Worm (Caenorhabditis elegans): Measurements from ENCODE around the gene kynu-1.

The kynu-1 gene

DNA sequence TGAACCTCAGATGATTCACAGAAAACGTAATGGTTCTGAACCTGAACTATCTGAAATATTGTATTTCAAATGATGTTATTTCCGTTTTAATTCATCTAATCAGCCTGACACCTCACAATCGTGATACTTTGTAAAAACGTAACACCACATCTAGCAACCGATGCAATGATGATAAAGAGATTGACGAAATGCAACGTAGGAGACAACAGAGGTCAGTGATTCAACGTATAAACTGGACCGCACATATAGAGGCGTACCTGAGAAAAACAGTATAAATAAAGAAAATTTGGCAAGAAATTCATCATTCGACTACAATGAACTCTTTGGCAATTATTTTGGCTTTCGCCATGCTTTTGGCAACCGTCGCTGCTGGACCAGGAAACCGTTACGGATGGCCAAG lies 24.7 kb downstream of the kynu-1 start, which contains the start of gene C45B2.2:
C45B2.2 (plus strand) TSS at position 301 of the 400 bp plus-strand sequence.
- TF ChIP-seq dao-5 (tag; optimal IDR thresholded peaks at IDR 0.05): no peak
- no peak for TF ChIP-seq W03F9.2 (tag; optimal IDR thresholded peaks at IDR 0.05)
- TF ChIP-seq him-1 (tag; optimal IDR thresholded peaks at IDR 0.05): no peak

DNA sequence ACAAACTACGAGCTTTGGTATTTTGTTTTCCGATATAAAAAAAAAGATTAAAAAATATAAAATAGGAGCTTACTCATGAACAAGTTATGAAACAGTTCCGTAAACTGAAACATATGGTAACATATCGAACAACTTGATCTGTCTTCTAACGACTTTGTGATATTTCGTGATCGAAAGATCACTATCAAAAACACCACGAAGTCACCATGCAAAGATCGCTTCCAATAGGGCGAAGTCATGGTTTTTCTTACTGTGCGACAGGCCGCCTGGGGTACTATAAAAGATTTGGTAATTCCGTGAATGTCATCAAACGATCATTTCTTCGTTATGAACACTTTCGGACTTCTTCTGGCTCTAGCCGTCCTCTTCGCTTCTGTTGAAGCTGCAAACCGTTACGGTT lies 26.5 kb downstream of the kynu-1 start, which contains the start of gene C45B2.3:
C45B2.3 (plus strand) TSS at position 301 of the 400 bp plus-strand sequence.
- TF ChIP-seq him-1 (tag; optimal IDR thresholded peaks at IDR 0.05) (no peak), dao-5 (tag; optimal IDR thresholded peaks at IDR 0.05) (no peak), W03F9.2 (tag; optimal IDR thresholded peaks at IDR 0.05) (no peak)

DNA sequence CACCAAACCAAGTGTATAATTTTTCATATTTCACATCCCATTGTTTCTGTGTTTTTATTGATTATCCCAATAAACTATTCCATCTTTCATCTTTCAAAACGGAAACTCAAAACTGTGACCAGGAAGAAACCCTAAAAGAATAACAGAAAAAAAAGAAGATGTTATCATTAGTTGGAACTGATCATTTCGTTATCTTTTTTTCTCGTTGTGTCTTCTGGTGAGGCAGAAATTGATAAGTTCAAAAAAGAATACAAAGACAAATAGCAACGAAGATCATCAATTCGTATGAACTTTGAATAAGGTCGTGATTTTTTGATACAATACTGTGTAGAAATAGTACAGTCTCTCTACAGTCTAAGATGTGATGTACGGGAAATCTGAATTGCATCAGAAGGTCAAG lies 27.3 kb downstream of the kynu-1 start:
- TF ChIP-seq W03F9.2 (tag; optimal IDR thresholded peaks at IDR 0.05) (no peak), him-1 (tag; optimal IDR thresholded peaks at IDR 0.05) (no peak), dao-5 (tag; optimal IDR thresholded peaks at IDR 0.05) (no peak)

DNA sequence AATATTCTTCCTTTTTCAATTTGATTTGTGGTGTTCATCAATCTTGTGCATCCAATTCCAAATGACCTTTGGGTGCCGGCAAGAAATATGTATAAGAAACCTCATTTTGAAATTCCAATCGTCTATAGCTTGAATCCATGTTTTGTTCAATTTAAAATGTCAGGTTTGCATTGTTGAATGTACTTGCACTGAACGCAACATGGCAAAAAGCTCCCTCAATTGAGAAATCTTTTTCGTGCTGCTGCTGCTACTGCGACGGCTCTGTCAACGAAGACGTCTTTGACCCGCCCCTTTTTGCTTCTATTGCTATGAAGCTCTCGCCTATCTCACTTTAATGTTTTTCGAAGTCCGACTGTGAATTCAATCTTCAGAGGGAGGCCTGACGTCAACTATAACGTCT lies 33.9 kb downstream of the kynu-1 start, which contains the start of gene lgc-58:
lgc-58 (plus strand) TSS at position 301 of the 400 bp plus-strand sequence.
- no peak for TF ChIP-seq W03F9.2 (tag; optimal IDR thresholded peaks at IDR 0.05)
- no peak for TF ChIP-seq dao-5 (tag; optimal IDR thresholded peaks at IDR 0.05)
- TF ChIP-seq him-1 (tag; optimal IDR thresholded peaks at IDR 0.05): no peak

DNA sequence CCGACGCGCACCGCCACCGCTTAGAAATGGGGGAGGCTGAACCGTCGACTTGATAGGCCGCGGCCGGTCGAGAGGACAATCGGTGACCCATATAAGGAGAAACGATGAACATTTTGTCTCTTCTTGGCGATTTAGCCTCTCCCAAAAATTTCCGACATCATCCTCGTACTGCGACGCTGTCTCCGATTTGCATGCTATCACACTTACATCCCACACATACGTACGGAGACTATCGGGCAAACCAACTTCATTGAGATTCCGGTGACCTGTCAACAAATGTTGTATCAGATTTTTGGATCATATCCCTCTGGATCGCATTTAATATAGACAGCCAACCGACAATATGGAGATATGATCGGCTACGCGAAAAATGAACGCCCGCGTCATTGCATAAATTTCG lies 42.5 kb downstream of the kynu-1 start:
- TF ChIP-seq W03F9.2 (tag; optimal IDR thresholded peaks at IDR 0.05): no peak
- no peak for TF ChIP-seq dao-5 (tag; optimal IDR thresholded peaks at IDR 0.05)
- TF ChIP-seq him-1 (tag; optimal IDR thresholded peaks at IDR 0.05): no peak

DNA sequence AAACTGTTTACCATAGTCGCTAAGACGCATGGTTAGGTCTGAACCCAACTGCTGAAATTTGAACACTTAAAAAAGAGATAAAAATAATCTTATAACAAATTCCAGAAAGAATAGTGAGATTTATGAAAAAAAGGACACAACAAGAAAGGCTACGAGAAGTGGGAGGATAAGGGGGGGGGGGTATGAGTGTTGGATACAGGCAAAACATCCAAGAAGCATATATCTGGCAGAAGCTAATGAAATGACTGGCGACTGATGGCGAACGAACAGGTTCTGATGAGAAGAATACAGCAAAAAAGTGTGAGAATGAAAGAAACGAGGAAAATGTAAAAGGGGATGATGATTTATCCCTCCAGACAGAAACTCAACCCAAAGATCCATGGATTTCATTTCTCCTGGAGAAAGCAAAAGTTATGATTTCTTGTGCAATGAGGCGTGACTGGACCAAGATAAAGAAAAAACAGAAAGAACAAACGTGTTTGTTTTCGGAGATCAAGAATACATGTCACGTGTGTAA lies 43.1 kb downstream of the kynu-1 start, which contains the start of gene ptr-4:
ptr-4 (minus strand) TSS at position 51 of the 517 bp plus-strand sequence.
- TF ChIP-seq dao-5 (tag; optimal IDR thresholded peaks at IDR 0.05) (no peak), him-1 (tag; optimal IDR thresholded peaks at IDR 0.05) (no peak), W03F9.2 (tag; optimal IDR thresholded peaks at IDR 0.05) (no peak)

DNA sequence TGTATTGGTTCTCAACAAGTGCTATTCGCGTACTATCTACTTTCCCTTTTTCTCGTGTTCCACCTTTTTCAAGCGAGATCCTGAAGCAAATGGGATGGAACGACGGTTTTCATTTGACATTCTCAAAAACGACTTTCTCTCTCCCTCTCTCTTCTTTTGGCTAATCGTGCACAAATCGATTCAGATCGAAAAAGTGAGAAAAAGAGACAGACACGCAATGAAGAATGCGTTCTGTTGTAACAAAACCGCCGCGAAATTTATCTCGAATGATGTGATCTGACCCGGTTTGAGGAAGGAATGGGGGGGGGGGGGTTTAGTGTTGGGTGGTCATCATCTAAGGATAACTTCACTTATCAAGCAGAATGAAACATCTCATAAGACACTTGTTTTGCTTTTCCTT lies 44.8 kb downstream of the kynu-1 start:
- no peak for TF ChIP-seq him-1 (tag; optimal IDR thresholded peaks at IDR 0.05)
- TF ChIP-seq dao-5 (tag; optimal IDR thresholded peaks at IDR 0.05): no peak
- TF ChIP-seq W03F9.2 (tag; optimal IDR thresholded peaks at IDR 0.05): no peak

DNA sequence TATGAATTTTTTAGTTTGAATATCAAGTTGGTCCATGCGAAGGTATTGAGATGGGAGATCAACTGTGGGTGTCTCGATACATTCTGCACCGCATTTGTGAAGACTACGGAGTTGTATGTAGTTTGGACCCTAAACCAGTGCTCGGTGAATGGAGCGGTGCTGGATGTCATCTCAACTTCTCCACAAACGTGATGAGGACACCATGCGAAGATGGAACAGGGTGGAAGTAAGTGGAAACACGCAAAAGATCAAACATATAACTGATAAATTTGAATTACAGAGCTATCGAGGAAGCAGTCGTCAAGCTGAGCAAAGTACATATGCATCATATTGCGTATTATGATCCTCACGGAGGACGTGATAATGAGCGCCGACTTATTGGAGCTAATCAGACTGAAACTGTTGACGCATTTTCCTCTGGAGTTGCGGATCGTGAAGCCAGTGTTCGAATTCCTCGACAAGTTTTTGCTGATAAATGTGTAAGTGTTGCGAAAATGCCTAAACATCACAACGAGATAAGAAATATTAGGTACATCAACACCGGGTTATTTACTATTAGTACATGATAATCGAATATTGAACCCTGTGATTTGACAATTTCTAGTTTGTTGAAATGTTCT lies 49.9 kb downstream of the kynu-1 start:
- TF ChIP-seq W03F9.2 (tag; optimal IDR thresholded peaks at IDR 0.05) (no peak), dao-5 (tag; optimal IDR thresholded peaks at IDR 0.05) (no peak), him-1 (tag; optimal IDR thresholded peaks at IDR 0.05) (no peak)

DNA sequence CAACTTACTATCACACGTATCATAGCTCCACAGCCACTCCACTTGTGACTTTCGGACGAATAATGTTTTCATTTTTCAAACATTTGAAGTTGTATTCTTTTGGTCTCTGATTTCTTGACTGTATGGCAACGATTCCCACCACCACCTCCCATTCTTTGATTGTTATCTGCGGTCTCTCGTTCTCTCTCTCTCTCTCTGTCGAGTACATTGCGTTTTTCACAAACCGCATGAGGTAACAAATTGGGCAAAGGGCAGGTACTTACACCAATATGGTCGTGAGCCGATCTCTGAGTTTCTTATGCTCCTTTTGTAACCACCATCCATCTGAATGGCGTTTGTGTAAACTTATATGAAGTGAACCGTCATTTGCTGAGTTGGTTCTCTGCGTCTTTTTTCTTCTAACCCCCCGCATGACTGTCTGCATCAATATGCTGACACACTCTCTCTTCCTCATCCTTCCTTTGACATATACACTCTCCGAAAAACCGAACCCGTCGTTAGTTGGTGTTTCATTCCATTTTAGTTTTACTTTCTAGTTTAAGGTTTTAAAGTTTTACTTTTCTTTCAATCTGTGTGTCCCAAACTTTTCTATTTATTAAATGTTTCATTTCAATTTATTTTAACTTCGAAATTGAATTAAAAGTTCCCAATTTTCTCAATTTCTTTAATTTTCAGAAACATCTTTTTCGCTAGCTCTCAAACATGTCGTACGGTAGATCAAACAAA lies 51.4 kb downstream of the kynu-1 start, which contains the start of gene gln-1:
gln-1 (plus strand) TSS at position 676 of the 726 bp plus-strand sequence.
- TF ChIP-seq dao-5 (tag; optimal IDR thresholded peaks at IDR 0.05) (no peak), W03F9.2 (tag; optimal IDR thresholded peaks at IDR 0.05) (no peak), him-1 (tag; optimal IDR thresholded peaks at IDR 0.05) (no peak)
